Worm (Caenorhabditis elegans) whole organism, young adult: ENCODE data around the gene C29G2.6.

ENCODE experiments used
- B0019.2 ChIP-seq: fragments of 200-800 bp; sonication (Bioruptor generic); conservative IDR thresholded peaks from 2 replicates; pipeline ENCODE4 v1.3.6; 2022; ENCODE audit warnings: missing genetic modification reagents, missing genetic modification characterization, missing compliant biosample characterization
- B0261.1 ChIP-seq: sonication (generic microtip); optimal IDR thresholded peaks from 2 replicates; lab custom pipeline; 2016; ENCODE audit warnings: mild to moderate bottlenecking, missing genetic modification characterization, moderate library complexity, missing compliant biosample characterization
- C17E4.6 ChIP-seq: fragments of 200-800 bp; sonication (Bioruptor generic); IDR thresholded peaks from 2 replicates; pipeline ENCODE4 v1.3.6; 2022; ENCODE audit warnings: missing genetic modification reagents, missing genetic modification characterization, missing compliant biosample characterization
- F23B12.7 ChIP-seq: sonication (generic microtip); optimal IDR thresholded peaks from 2 replicates; lab custom pipeline; 2017; ENCODE audit warnings: missing genetic modification characterization, mild to moderate bottlenecking, missing compliant biosample characterization, antibody characterized with exemption, moderate library complexity; ENCODE audit not compliant: insufficient read depth
- K12H6.12 ChIP-seq: fragments of 200-800 bp; sonication (Bioruptor generic); optimal IDR thresholded peaks from 2 replicates; lab custom pipeline; 2018; ENCODE audit warnings: mild to moderate bottlenecking, missing genetic modification characterization, missing compliant biosample characterization
- Y79H2A.3 ChIP-seq: fragments of 200-800 bp; sonication (Bioruptor generic); conservative IDR thresholded peaks from 2 replicates; pipeline ENCODE4 v1.3.6; 2022; ENCODE audit warnings: missing genetic modification reagents, missing genetic modification characterization, missing compliant biosample characterization
- ZK185.1 ChIP-seq: sonication (generic microtip); optimal IDR thresholded peaks from 2 replicates; lab custom pipeline; 2016; ENCODE audit warnings: mild to moderate bottlenecking, missing genetic modification characterization, missing compliant biosample characterization; ENCODE audit not compliant: poor library complexity, severe bottlenecking
- akir-1 ChIP-seq: fragments of 200-800 bp; sonication (Bioruptor generic); optimal IDR thresholded peaks from 2 replicates; lab custom pipeline; 2018; ENCODE audit warnings: mild to moderate bottlenecking, missing genetic modification characterization, moderate library complexity, missing compliant biosample characterization
- ama-1 ChIP-seq, 3 experiments: fragments of 150-350 bp in 1 of 3; sonication (generic microtip) in 2 of 3; optimal IDR thresholded peaks; 2 replicates each; lab custom pipeline; 2014 to 2018; ENCODE audit warnings: missing biosample characterization in 2 of 3, missing genetic modification characterization in 2 of 3, missing genetic modification reagents in 2 of 3
- attf-5 ChIP-seq: fragments of 200-800 bp; sonication (Bioruptor generic); optimal IDR thresholded peaks from 2 replicates; lab custom pipeline; 2018; ENCODE audit warnings: mild to moderate bottlenecking, missing genetic modification characterization, missing compliant biosample characterization
- attf-6 ChIP-seq: fragments of 200-800 bp; sonication (Bioruptor generic); IDR thresholded peaks from 2 replicates; pipeline ENCODE4 v1.3.6; 2022; ENCODE audit warnings: missing genetic modification reagents, missing genetic modification characterization, missing compliant biosample characterization
- bed-1 ChIP-seq: fragments of 200-800 bp; sonication (Bioruptor generic); IDR thresholded peaks from 2 replicates; pipeline ENCODE4 v1.3.6; 2022; ENCODE audit warnings: missing genetic modification reagents, missing genetic modification characterization, missing compliant biosample characterization
- cebp-2 ChIP-seq: fragments of 200-800 bp; sonication (Bioruptor generic); IDR thresholded peaks from 2 replicates; pipeline ENCODE4 v1.3.6; 2022; ENCODE audit warnings: missing genetic modification characterization, missing compliant biosample characterization
- ceh-100 ChIP-seq: fragments of 200-800 bp; sonication (Bioruptor generic); IDR thresholded peaks from 2 replicates; pipeline ENCODE4 v1.3.6; 2022; ENCODE audit warnings: missing genetic modification reagents, missing genetic modification characterization, missing compliant biosample characterization
- ceh-27 ChIP-seq: fragments of 200-800 bp; sonication (Bioruptor generic); optimal IDR thresholded peaks from 2 replicates; lab custom pipeline; 2018; ENCODE audit warnings: mild to moderate bottlenecking, missing genetic modification characterization, moderate library complexity, missing compliant biosample characterization
- ceh-58 ChIP-seq: fragments of 200-800 bp; sonication (Bioruptor generic); IDR thresholded peaks from 2 replicates; pipeline ENCODE4 v1.3.6; 2022; ENCODE audit warnings: missing genetic modification characterization, missing compliant biosample characterization
- chd-7 ChIP-seq: sonication (generic microtip); optimal IDR thresholded peaks from 2 replicates; lab custom pipeline; 2016; ENCODE audit warnings: mild to moderate bottlenecking, missing genetic modification characterization, moderate library complexity, missing compliant biosample characterization
- die-1 ChIP-seq: sonication (generic microtip); optimal IDR thresholded peaks from 2 replicates; lab custom pipeline; 2016; ENCODE audit warnings: missing genotype, mild to moderate bottlenecking, missing genetic modification characterization, missing compliant biosample characterization
- dox-1 ChIP-seq: fragments of 200-800 bp; sonication (Bioruptor generic); IDR thresholded peaks from 2 replicates; pipeline ENCODE4 v1.3.6; 2022; ENCODE audit warnings: missing genetic modification reagents, missing genetic modification characterization, missing compliant biosample characterization
- dpl-1 ChIP-seq: fragments of 150-350 bp; optimal IDR thresholded peaks from 2 replicates; lab custom pipeline; 2014; ENCODE audit warnings: missing biosample characterization, missing genetic modification reagents, missing genetic modification characterization
- ets-4 ChIP-seq: fragments of 200-800 bp; sonication (Bioruptor generic); optimal IDR thresholded peaks from 2 replicates; lab custom pipeline; 2018; ENCODE audit warnings: mild to moderate bottlenecking, missing genetic modification characterization, missing compliant biosample characterization
- hlh-26 ChIP-seq: fragments of 200-800 bp; sonication (Bioruptor generic); conservative IDR thresholded peaks from 2 replicates; pipeline ENCODE4 v1.3.6; 2022; ENCODE audit warnings: missing genetic modification reagents, missing genetic modification characterization, missing compliant biosample characterization
- hsf-1 ChIP-seq: fragments of 200-800 bp; sonication (Bioruptor generic); IDR thresholded peaks from 2 replicates; pipeline ENCODE4 v1.3.6; 2022; ENCODE audit warnings: missing genetic modification reagents, missing genetic modification characterization, missing compliant biosample characterization
- lag-1 ChIP-seq: fragments of 200-800 bp; sonication (Bioruptor generic); IDR thresholded peaks from 2 replicates; pipeline ENCODE4 v1.3.6; 2022; ENCODE audit warnings: missing genetic modification reagents, missing genetic modification characterization, missing compliant biosample characterization
- lin-26 ChIP-seq: fragments of 200-800 bp; sonication (Bioruptor generic); IDR thresholded peaks from 2 replicates; pipeline ENCODE4 v1.3.6; 2022; ENCODE audit warnings: missing genetic modification reagents, missing genetic modification characterization, missing compliant biosample characterization
- lin-54 ChIP-seq: fragments of 200-800 bp; sonication (Bioruptor generic); optimal IDR thresholded peaks from 2 replicates; lab custom pipeline; 2018; ENCODE audit warnings: mild to moderate bottlenecking, missing genetic modification characterization, missing compliant biosample characterization
- madf-10 ChIP-seq: sonication (generic microtip); optimal IDR thresholded peaks from 2 replicates; lab custom pipeline; 2016; ENCODE audit warnings: mild to moderate bottlenecking, missing genetic modification characterization, missing compliant biosample characterization
- madf-3 ChIP-seq: fragments of 200-800 bp; sonication (Bioruptor generic); IDR thresholded peaks from 2 replicates; pipeline ENCODE4 v1.3.6; 2022; ENCODE audit warnings: missing genetic modification reagents, missing genetic modification characterization, missing compliant biosample characterization
- madf-6 ChIP-seq: fragments of 200-800 bp; sonication (Bioruptor generic); IDR thresholded peaks from 2 replicates; pipeline ENCODE4 v1.3.6; 2022; ENCODE audit warnings: missing genetic modification reagents, missing genetic modification characterization, missing compliant biosample characterization
- mcd-1 ChIP-seq: fragments of 200-800 bp; sonication (Bioruptor generic); IDR thresholded peaks from 2 replicates; pipeline ENCODE4 v1.3.6; 2022; ENCODE audit warnings: missing genetic modification reagents, missing genetic modification characterization, missing compliant biosample characterization
- mes-4 ChIP-seq: sonication (generic microtip); optimal IDR thresholded peaks from 2 replicates; lab custom pipeline; 2016; ENCODE audit warnings: missing genotype, missing genetic modification characterization, missing compliant biosample characterization
- mxl-1 ChIP-seq: sonication (generic microtip); optimal IDR thresholded peaks from 2 replicates; lab custom pipeline; 2016; ENCODE audit warnings: missing genetic modification characterization, missing compliant biosample characterization
- nfya-1 ChIP-seq: sonication (generic microtip); optimal IDR thresholded peaks from 2 replicates; lab custom pipeline; 2017; ENCODE audit warnings: antibody characterized with exemption, missing compliant biosample characterization, missing genetic modification characterization, borderline replicate concordance; ENCODE audit not compliant: insufficient read depth
- nfya-2 ChIP-seq: fragments of 200-800 bp; sonication (Bioruptor generic); IDR thresholded peaks from 2 replicates; pipeline ENCODE4 v1.3.6; 2022; ENCODE audit warnings: missing genetic modification reagents, missing genetic modification characterization, missing compliant biosample characterization
- nfyb-1 ChIP-seq: fragments of 200-800 bp; sonication (Bioruptor generic); IDR thresholded peaks from 2 replicates; pipeline ENCODE4 v1.3.6; 2022; ENCODE audit warnings: missing genetic modification reagents, missing genetic modification characterization, missing compliant biosample characterization
- nhr-120 ChIP-seq: fragments of 200-800 bp; sonication (Bioruptor generic); IDR thresholded peaks from 2 replicates; pipeline ENCODE4 v1.3.6; 2022; ENCODE audit warnings: missing genetic modification characterization, missing compliant biosample characterization
- nhr-80 ChIP-seq: sonication (generic microtip); optimal IDR thresholded peaks from 2 replicates; lab custom pipeline; 2016; ENCODE audit warnings: missing genetic modification characterization, missing compliant biosample characterization
- nhr-90 ChIP-seq: sonication (generic microtip); optimal IDR thresholded peaks from 2 replicates; lab custom pipeline; 2016; ENCODE audit warnings: missing genotype, mild to moderate bottlenecking, missing genetic modification characterization, missing compliant biosample characterization
- pha-4 ChIP-seq: fragments of 150-350 bp; sonication (generic microtip); optimal IDR thresholded peaks from 2 replicates; lab custom pipeline; 2014; ENCODE audit warnings: missing biosample characterization, missing genetic modification reagents, missing genetic modification characterization
- repo-1 ChIP-seq: sonication (generic microtip); optimal IDR thresholded peaks from 2 replicates; lab custom pipeline; 2017; ENCODE audit warnings: mild to moderate bottlenecking, missing genetic modification characterization, missing compliant biosample characterization
- rpc-1 ChIP-seq, 2 experiments: fragments of 150-350 bp in 1 of 2; sonication (generic microtip) in 1 of 2; optimal IDR thresholded peaks; 2 replicates each; lab custom pipeline; 2014 to 2018; ENCODE audit warnings: missing biosample characterization in 1 of 2, missing genetic modification characterization in 1 of 2, missing genetic modification reagents in 1 of 2, missing genotype in 1 of 2
- tlf-1 ChIP-seq: fragments of 200-800 bp; sonication (Bioruptor generic); optimal IDR thresholded peaks from 2 replicates; lab custom pipeline; 2018; ENCODE audit warnings: mild to moderate bottlenecking, missing genetic modification characterization, missing compliant biosample characterization
- unc-130 ChIP-seq: sonication (generic microtip); optimal IDR thresholded peaks from 2 replicates; lab custom pipeline; 2016; ENCODE audit warnings: missing genetic modification reagents, missing genetic modification characterization, missing compliant biosample characterization
- xnd-1 ChIP-seq: sonication (generic microtip); optimal IDR thresholded peaks from 2 replicates; lab custom pipeline; 2016; ENCODE audit warnings: missing genotype, missing genetic modification reagents, missing genetic modification characterization, missing compliant biosample characterization
- zfh-2 ChIP-seq: fragments of 200-800 bp; sonication (Bioruptor generic); conservative IDR thresholded peaks from 2 replicates; pipeline ENCODE4 v1.3.6; 2022; ENCODE audit warnings: missing genetic modification reagents, missing genetic modification characterization, missing compliant biosample characterization
- zim-3 ChIP-seq: sonication (generic microtip); optimal IDR thresholded peaks from 2 replicates; lab custom pipeline; 2017; ENCODE audit warnings: mild to moderate bottlenecking, missing genetic modification characterization, moderate library complexity, missing compliant biosample characterization
- ztf-18 ChIP-seq: sonication (generic microtip); optimal IDR thresholded peaks from 2 replicates; lab custom pipeline; 2016; ENCODE audit warnings: missing genotype, mild to moderate bottlenecking, missing genetic modification characterization, missing compliant biosample characterization

Gene C29G2.6

DNA sequence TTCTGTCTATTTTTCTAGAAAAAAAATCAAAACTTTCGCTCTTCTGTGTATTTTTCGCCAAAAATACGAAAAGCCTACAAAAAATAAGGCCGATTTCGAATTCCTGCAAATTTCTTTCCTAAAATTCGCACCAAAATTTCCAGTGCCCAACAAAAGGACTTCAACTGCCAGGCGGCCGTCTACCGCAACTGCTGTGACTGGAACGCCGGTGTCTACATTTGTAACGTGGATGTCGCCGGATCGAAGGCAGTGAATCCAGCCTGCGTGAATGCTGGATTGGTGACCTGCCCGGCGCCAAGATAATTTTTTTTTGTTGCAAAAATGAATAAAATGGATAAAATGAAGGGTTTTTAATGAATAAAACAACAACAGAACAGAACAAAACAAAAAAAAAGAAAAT is 16.1 kb upstream of the C29G2.6 start (continued):
- TF ChIP-seq xnd-1 (tag; lab: Kevin White, UChicago) (no peak), K12H6.12 (tag; lab: Kevin White, UChicago) (no peak), ZK185.1 (tag; lab: Kevin White, UChicago) (no peak), bed-1 (GFP tag; lab: Robert Waterston, UW) (no peak), C17E4.6 (no peak), mxl-1 (no peak), hlh-26 (GFP tag; lab: Robert Waterston, UW) (no peak), Y79H2A.3 (GFP tag; lab: Robert Waterston, UW) (0 out of 2 replicates have a peak, but pooled peaks have one; percentile 15), attf-6 (GFP tag; lab: Robert Waterston, UW) (no peak), tlf-1 (GFP tag; lab: Kevin White, UChicago) (no peak), die-1 (tag; lab: Kevin White, UChicago) (no peak), madf-6 (GFP tag; lab: Robert Waterston, UW) (peak; percentile 36; the same call in 1 of the 2 replicates), ceh-27 (GFP tag; lab: Kevin White, UChicago) (no peak), chd-7 (tag; lab: Kevin White, UChicago) (peak; percentile 17), rpc-1 (optimal IDR thresholded peaks at IDR 0.05; lab: Kevin White, UChicago) (no peak), rpc-1 (tag; optimal IDR thresholded peaks at IDR 0.05; lab: Kevin White, UChicago) (no peak)

ce11 chrV:2600543-2600942 is 14.8 kb upstream of the C29G2.6 start:
- peak; percentile 92 for TF ChIP-seq nfyb-1 (GFP tag; lab: Robert Waterston, UW)
- no peak for TF ChIP-seq nfya-1 (tag; lab: Kevin White, UChicago)
- TF ChIP-seq hsf-1 (GFP tag; lab: Robert Waterston, UW) = no peak
- TF ChIP-seq dpl-1 (GFP tag; lab: Kevin White, UChicago) = peak; percentile 87
- TF ChIP-seq lin-26 (GFP tag; lab: Robert Waterston, UW) = peak; percentile 51; the same call in 1 of the 2 replicates
- TF ChIP-seq madf-10 = peak; percentile 82
- TF ChIP-seq B0019.2 (GFP tag; lab: Robert Waterston, UW) = no peak
- TF ChIP-seq cebp-2 (GFP tag; lab: Robert Waterston, UW) = 0 out of 2 replicates have a peak, but pooled peaks have one; percentile 58
- no peak for TF ChIP-seq ceh-58 (GFP tag; lab: Robert Waterston, UW)
- TF ChIP-seq ceh-100 (GFP tag; lab: Robert Waterston, UW) = peak; percentile 78
- TF ChIP-seq lin-54 (GFP tag; lab: Kevin White, UChicago) = peak; percentile 98
- peak; percentile 92 for TF ChIP-seq dox-1 (GFP tag; lab: Robert Waterston, UW)
- TF ChIP-seq nhr-80 (tag; lab: Kevin White, UChicago) = peak; percentile 35
- TF ChIP-seq akir-1 (GFP tag; lab: Kevin White, UChicago) = no peak
- TF ChIP-seq madf-3 (GFP tag; lab: Robert Waterston, UW) = peak; percentile 81; the same call in 1 of the 2 replicates
- peak; percentile 51 for TF ChIP-seq zfh-2 (GFP tag; lab: Robert Waterston, UW)
- TF ChIP-seq unc-130 (GFP tag; lab: Kevin White, UChicago) = peak; percentile 38
- no peak for TF ChIP-seq ama-1 (optimal IDR thresholded peaks at IDR 0.05; lab: Kevin White, UChicago)
- TF ChIP-seq ama-1 (GFP tag; optimal IDR thresholded peaks at IDR 0.05; lab: Kevin White, UChicago) = no peak
- no peak for TF ChIP-seq pha-4 (tag; lab: Kevin White, UChicago)
- no peak for TF ChIP-seq zim-3 (tag; lab: Kevin White, UChicago)
- TF ChIP-seq mes-4 (tag; lab: Kevin White, UChicago) = no peak
- TF ChIP-seq attf-5 (GFP tag; lab: Kevin White, UChicago) = peak; percentile 99
- TF ChIP-seq nfya-2 (GFP tag; lab: Robert Waterston, UW) = 0 out of 2 replicates have a peak, but pooled peaks have one; percentile 34
- no peak for TF ChIP-seq ets-4 (GFP tag; lab: Kevin White, UChicago)
- TF ChIP-seq mcd-1 (GFP tag; lab: Robert Waterston, UW) = peak; percentile 99
- TF ChIP-seq nhr-90 = no peak
- TF ChIP-seq repo-1 (tag; lab: Kevin White, UChicago) = peak; percentile 47
- TF ChIP-seq nhr-120 (GFP tag; lab: Robert Waterston, UW) = no peak
- no peak for TF ChIP-seq rpc-1 (optimal IDR thresholded peaks at IDR 0.05; lab: Kevin White, UChicago)
- no peak for TF ChIP-seq rpc-1 (tag; optimal IDR thresholded peaks at IDR 0.05; lab: Kevin White, UChicago)
- TF ChIP-seq ztf-18 = peak; percentile 46
- TF ChIP-seq hlh-26 (GFP tag; lab: Robert Waterston, UW) = no peak
- TF ChIP-seq bed-1 (GFP tag; lab: Robert Waterston, UW) = no peak
- no peak for TF ChIP-seq B0261.1 (tag; lab: Kevin White, UChicago)
- TF ChIP-seq lag-1 = no peak
- TF ChIP-seq F23B12.7 (tag; lab: Kevin White, UChicago) = peak; percentile 27
